Fruit fly (Drosophila melanogaster): Measurements from ENCODE around the gene CG14321.
"Not testable (repeated sequence)": the region's sequence is repeated elsewhere in the genome, so short reads cannot be mapped to it uniquely, and the experiment has no call there.

The CG14321 gene

DNA sequence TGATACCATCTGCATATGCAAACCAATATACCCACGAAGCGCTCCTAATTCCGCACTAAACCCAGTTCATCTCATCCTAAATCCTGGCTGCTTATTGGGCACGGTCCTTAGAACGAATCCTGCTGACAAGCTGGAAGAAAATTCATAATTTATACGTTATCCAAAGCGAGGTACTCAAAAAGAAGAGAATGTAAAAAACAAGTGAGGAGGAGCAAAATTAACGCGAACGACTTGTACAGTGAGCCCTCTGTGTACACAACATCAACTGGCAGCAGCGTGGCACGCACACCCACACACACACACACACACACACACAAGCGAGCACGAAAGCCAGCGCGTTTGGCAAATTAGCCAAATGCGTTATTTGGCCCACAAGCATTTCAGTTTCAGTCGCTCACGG is 2.9 kb downstream of the CG14321 start, which contains the start of gene TyrRII:
TyrRII (plus strand) TSS at position 301 of the 400 bp plus-strand sequence.
- no peak for TF ChIP-seq noc (tag; optimal IDR thresholded peaks at IDR 0.05)

DNA sequence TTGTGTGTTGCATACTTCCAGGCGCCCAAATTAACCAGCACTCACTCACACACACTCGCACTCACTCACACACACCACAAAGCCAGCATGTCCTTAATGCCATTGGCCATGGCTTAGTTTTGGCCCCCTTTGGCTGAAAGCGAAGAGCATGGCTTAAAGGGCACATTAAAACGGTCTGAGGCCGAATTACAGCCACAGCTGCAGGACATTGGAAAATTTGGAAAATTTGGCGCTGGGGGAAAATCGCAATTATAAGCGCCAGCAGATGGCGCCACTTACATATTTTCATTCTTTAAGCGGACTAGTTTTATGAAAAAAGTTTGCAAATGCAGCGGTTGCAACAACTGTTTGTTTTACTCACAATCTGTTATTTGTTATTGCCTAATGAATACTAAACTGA is 9.1 kb downstream of the CG14321 start:
- TF ChIP-seq noc (tag; optimal IDR thresholded peaks at IDR 0.05), result no peak

- peak; percentile 15 for TF ChIP-seq noc (tag; optimal IDR thresholded peaks at IDR 0.05)
Measured at dm6 chr3R:17758905-17759304, 25.5 kb downstream of the CG14321 start.

dm6 chr3R:17759773-17760476 is 26.5 kb downstream of the CG14321 start:
- TF ChIP-seq noc (tag; optimal IDR thresholded peaks at IDR 0.05), result peak; percentile 80

dm6 chr3R:17762261-17762660 is 28.9 kb downstream of the CG14321 start:
- TF ChIP-seq noc (tag; optimal IDR thresholded peaks at IDR 0.05), result no peak

DNA sequence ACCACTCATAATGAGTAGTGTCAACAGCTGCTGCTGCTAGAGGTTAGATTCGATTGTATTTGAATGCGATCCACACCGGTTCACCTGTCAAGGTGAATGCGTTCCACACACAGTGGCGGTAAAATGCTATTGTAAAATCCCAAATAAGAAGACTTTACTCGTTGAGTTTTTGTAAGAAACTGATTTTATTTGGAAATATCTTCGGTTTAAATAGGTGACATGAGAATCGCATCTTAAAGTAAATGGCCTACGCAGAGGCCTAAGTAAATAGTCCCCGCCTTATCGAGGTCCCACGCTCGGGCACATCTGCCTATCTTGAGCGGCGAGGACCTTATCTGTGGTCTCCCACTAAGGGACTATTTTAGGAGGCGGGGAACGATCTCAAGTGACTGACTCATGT is 29.7 kb downstream of the CG14321 start, which contains the start of gene TyrR:
TyrR (minus strand) TSS at position 101 of the 400 bp plus-strand sequence.
- not testable (repeated sequence) for TF ChIP-seq noc (tag; optimal IDR thresholded peaks at IDR 0.05)

dm6 chr3R:17773893-17774292 is 40.5 kb downstream of the CG14321 start:
- no peak for TF ChIP-seq noc (tag; optimal IDR thresholded peaks at IDR 0.05)

DNA sequence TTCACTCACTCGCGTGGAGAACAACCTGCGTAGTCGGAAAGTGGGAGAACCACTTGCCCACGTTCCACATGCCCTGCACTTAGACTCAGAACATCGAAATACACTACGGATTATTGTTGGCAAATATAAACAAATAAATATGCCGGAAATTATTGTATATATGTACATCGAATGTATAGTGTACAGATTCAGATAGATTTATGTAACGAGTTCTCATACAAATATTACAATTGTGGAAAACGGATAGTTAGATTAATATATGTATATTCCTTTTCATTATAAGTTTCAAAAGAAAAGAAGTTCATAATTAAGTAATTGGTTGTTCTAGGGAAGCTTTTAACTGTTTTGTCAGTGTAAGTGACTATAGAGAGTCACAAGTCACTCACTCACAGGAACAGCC is 41.1 kb downstream of the CG14321 start:
- no peak for TF ChIP-seq noc (tag; optimal IDR thresholded peaks at IDR 0.05)

dm6 chr3R:17776104-17776589 is 42.7 kb downstream of the CG14321 start:
- TF ChIP-seq noc (tag; optimal IDR thresholded peaks at IDR 0.05), result no peak

DNA sequence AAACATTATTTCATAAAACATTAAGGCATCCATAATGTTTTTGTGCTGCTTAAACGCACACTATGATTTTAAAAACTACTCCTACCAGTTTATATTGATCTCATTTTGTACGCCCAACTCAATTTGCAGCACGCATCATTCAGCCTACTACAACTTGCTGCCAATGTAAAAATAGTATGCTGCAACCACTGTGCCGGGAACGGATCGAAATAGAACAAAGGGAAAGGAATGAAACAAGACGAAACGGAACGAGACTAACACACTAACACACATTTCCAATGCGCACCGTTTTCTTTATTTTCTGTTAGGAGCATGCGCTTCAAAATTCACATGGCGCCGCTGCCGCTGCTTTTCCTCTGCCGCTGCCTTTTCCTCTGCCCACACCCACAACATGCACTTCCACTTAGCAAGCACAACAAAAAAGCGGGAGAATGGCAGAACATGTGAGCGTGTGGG is 43.6 kb downstream of the CG14321 start:
- TF ChIP-seq noc (tag; optimal IDR thresholded peaks at IDR 0.05), result no peak

DNA sequence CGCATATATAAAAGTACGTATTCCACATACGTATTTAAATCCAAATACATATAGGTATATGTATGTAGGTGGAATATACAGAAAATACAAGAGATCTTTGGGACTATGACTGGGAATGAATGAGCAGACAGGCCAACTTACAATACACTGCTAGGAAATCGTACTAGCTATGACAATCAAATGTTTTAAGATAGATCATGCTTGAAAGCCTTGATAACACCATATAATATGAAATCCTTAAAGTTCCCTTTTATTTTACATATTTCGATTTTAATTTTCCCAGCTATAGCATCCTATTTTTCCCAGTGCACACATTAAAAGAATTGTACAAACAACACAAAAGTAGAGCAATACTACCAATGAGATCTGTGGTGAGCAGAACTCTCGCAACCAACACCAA is 48.0 kb downstream of the CG14321 start:
- peak; percentile 73 for TF ChIP-seq noc (tag; optimal IDR thresholded peaks at IDR 0.05)

- no peak for TF ChIP-seq noc (tag; optimal IDR thresholded peaks at IDR 0.05)
Measured at dm6 chr3R:17783144-17783543, 49.7 kb downstream of the CG14321 start.
